Worm (Caenorhabditis elegans) whole organism, L3 larva: ENCODE data around the gene nspb-12.

Experiments
- ceh-16 ChIP-seq: sonication (generic microtip); optimal IDR thresholded peaks from 2 replicates; lab custom pipeline; 2017; ENCODE audit warnings: missing biosample characterization, missing genetic modification characterization
- ceh-28 ChIP-seq: fragments of 150-350 bp; optimal IDR thresholded peaks from 2 replicates; lab custom pipeline; 2014; ENCODE audit warnings: missing biosample characterization, missing genetic modification reagents, missing genetic modification characterization
- ceh-82 ChIP-seq: fragments of 150-350 bp; optimal IDR thresholded peaks from 2 replicates; lab custom pipeline; 2014; ENCODE audit warnings: missing biosample characterization, missing genetic modification characterization
- ceh-9 ChIP-seq: sonication (generic microtip); optimal IDR thresholded peaks from 2 replicates; lab custom pipeline; 2018; ENCODE audit warnings: missing biosample characterization, missing genetic modification characterization
- daf-12 ChIP-seq: fragments of 150-350 bp; optimal IDR thresholded peaks from 2 replicates; lab custom pipeline; 2014; ENCODE audit warnings: missing biosample characterization, missing genetic modification reagents, missing genetic modification characterization
- elt-1 ChIP-seq: fragments of 150-350 bp; optimal IDR thresholded peaks from 2 replicates; lab custom pipeline; 2014; ENCODE audit warnings: missing biosample characterization, missing genetic modification characterization
- fkh-10 ChIP-seq: sonication (generic microtip); optimal IDR thresholded peaks from 2 replicates; lab custom pipeline; 2017; ENCODE audit warnings: missing biosample characterization, missing genetic modification reagents, missing genetic modification characterization
- fos-1 ChIP-seq: fragments of 150-350 bp; optimal IDR thresholded peaks from 2 replicates; lab custom pipeline; 2014; ENCODE audit warnings: missing biosample characterization, missing genetic modification characterization
- hmg-11 ChIP-seq: sonication (generic microtip); optimal IDR thresholded peaks from 2 replicates; lab custom pipeline; 2016; ENCODE audit warnings: missing genetic modification characterization, missing compliant biosample characterization
- lin-39 ChIP-seq: fragments of 150-350 bp; optimal IDR thresholded peaks from 2 replicates; lab custom pipeline; 2018; ENCODE audit warnings: missing biosample characterization, missing genetic modification reagents, missing genetic modification characterization
- lsy-12 ChIP-seq: sonication (generic microtip); optimal IDR thresholded peaks from 2 replicates; lab custom pipeline; 2016; ENCODE audit warnings: mild to moderate bottlenecking, missing genetic modification characterization, missing compliant biosample characterization
- mdl-1 ChIP-seq: fragments of 150-350 bp; optimal IDR thresholded peaks from 2 replicates; lab custom pipeline; 2014; ENCODE audit warnings: missing biosample characterization, missing genetic modification characterization
- nhr-11 ChIP-seq: fragments of 150-350 bp; optimal IDR thresholded peaks from 2 replicates; lab custom pipeline; 2014; ENCODE audit warnings: missing biosample characterization, missing genetic modification characterization
- nhr-23 ChIP-seq: fragments of 150-350 bp; optimal IDR thresholded peaks from 2 replicates; lab custom pipeline; 2014; ENCODE audit warnings: missing biosample characterization, missing genetic modification reagents, missing genetic modification characterization
- nhr-25 ChIP-seq: sonication (generic microtip); optimal IDR thresholded peaks from 2 replicates; lab custom pipeline; 2017; ENCODE audit warnings: missing biosample characterization, missing genetic modification characterization
- nhr-43 ChIP-seq: sonication (generic microtip); optimal IDR thresholded peaks from 2 replicates; lab custom pipeline; 2016; ENCODE audit warnings: mild to moderate bottlenecking, missing genetic modification characterization, missing compliant biosample characterization; ENCODE audit not compliant: poor library complexity, severe bottlenecking
- nhr-67 ChIP-seq: fragments of 150-350 bp; optimal IDR thresholded peaks from 2 replicates; lab custom pipeline; 2014; ENCODE audit warnings: missing biosample characterization, missing genetic modification characterization
- nhr-76 ChIP-seq: fragments of 150-350 bp; sonication (generic microtip); optimal IDR thresholded peaks from 5 replicates; lab custom pipeline; 2014; ENCODE audit warnings: missing biosample characterization, missing genetic modification characterization
- nhr-77 ChIP-seq: fragments of 150-350 bp; optimal IDR thresholded peaks from 2 replicates; lab custom pipeline; 2014; ENCODE audit warnings: missing biosample characterization, missing genetic modification characterization
- pha-4 ChIP-seq: fragments of 150-350 bp; optimal IDR thresholded peaks from 2 replicates; lab custom pipeline; 2014; ENCODE audit warnings: missing biosample characterization, missing genetic modification reagents, missing genetic modification characterization
- pqm-1 ChIP-seq: fragments of 150-350 bp; optimal IDR thresholded peaks from 2 replicates; lab custom pipeline; 2017; ENCODE audit warnings: missing biosample characterization, missing genetic modification characterization, inconsistent platforms
- sea-2 ChIP-seq: fragments of 150-350 bp; sonication (generic microtip); optimal IDR thresholded peaks from 4 replicates; lab custom pipeline; 2014; ENCODE audit warnings: missing biosample characterization, missing genetic modification reagents, missing genetic modification characterization
- snpc-4 ChIP-seq: fragments of 150-350 bp; optimal IDR thresholded peaks from 2 replicates; lab custom pipeline; 2014; ENCODE audit warnings: missing biosample characterization, missing genetic modification characterization
- tbx-2 ChIP-seq: sonication (generic microtip); optimal IDR thresholded peaks from 2 replicates; lab custom pipeline; 2016; ENCODE audit warnings: mild to moderate bottlenecking, missing genetic modification characterization, missing compliant biosample characterization
- ztf-4 ChIP-seq: fragments of 150-350 bp; optimal IDR thresholded peaks from 2 replicates; lab custom pipeline; 2014; ENCODE audit warnings: missing biosample characterization, missing genetic modification characterization

nspb-12 gene

DNA sequence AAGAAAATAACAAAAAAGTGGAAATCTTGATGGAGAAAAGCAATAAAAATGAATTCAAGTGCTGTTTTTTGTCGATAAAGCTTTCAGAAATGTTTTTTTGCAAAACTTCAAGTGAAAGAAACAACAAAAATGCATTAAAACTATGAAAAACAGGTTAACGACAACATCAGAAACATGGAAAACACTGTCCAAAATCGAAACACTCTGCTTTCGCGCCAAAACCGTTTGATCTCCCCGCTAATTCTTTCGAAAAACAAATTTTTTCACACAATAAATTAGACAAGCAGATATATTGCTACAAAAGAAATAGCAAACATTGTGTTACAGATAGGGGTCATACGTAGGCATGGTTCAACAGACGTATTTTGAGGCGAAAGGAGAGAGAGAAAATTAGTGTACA, 26.8 kb downstream of the nspb-12 start:
- TF ChIP-seq hmg-11 (tag; lab: Kevin White, UChicago) (peak; percentile 26), nhr-77 (tag; lab: Kevin White, UChicago) (no peak), nhr-25 (tag; lab: Kevin White, UChicago) (peak; percentile 37), lin-39 (no peak), tbx-2 (no peak)

DNA sequence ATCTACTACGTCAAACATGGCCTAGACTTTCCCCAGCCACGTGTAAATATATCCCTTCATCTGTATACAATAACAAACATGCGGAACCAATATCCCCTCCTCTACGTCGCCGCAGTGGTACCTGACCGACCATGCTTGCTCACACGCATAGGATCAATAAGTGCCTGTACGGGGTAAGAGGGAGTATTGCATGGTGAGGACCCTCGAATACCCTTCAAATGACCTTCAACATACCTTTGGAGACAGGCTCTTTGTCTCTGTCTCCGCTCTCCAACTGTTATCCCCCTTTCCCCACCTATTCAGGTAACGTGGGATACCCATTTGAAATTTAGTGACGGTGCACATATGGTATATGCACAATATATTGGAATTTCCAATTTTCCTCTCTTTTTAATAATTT, 42.6 kb downstream of the nspb-12 start, which contains the start of gene dex-1:
Gene dex-1 (plus strand): TSS at position 132 of the 400 bp plus-strand sequence.
- TF ChIP-seq pha-4 (tag; lab: Kevin White, UChicago) = no peak
- TF ChIP-seq nhr-76 (tag; lab: Kevin White, UChicago) = no peak
- no peak for TF ChIP-seq elt-1 (tag; lab: Kevin White, UChicago)
- TF ChIP-seq nhr-23 = no peak
- TF ChIP-seq sea-2 (GFP tag; lab: Kevin White, UChicago) = no peak
- TF ChIP-seq ztf-4 = no peak
- no peak for TF ChIP-seq lsy-12 (tag; lab: Kevin White, UChicago)
- TF ChIP-seq, all 47 proteins: peak for 0

DNA sequence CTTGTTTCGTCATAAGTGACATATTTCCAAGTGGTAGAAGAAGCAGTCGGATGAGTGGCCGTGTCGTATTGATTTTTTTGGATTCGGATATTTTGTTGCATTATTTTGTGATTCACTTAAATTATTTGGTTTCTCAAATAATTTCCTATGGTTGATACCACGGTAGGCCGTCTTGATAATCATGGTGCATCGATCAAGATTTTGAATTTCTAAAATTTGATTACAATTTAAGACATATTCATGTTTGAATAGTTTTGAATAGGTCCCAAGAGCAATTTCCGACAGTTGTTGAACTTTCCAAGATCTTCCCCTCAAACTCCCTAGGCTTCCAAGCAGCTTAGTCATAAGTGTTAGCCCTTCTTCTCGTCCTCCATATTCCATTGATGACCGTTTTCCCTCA, 46.6 kb downstream of the nspb-12 start, which contains the start of gene D1044.4:
Gene D1044.4 (minus strand): TSS at position 101 of the 400 bp plus-strand sequence.
- TF ChIP-seq ceh-82 (tag; lab: Kevin White, UChicago) = no peak
- TF ChIP-seq ceh-16 (tag; lab: Kevin White, UChicago) = no peak
- TF ChIP-seq nhr-25 (tag; lab: Kevin White, UChicago) = no peak
- TF ChIP-seq fos-1 (tag; lab: Kevin White, UChicago) = no peak
- no peak for TF ChIP-seq ceh-28 (tag; lab: Kevin White, UChicago)
- no peak for TF ChIP-seq snpc-4 (tag; lab: Kevin White, UChicago)
- TF ChIP-seq nhr-11 (tag; lab: Kevin White, UChicago) = no peak
- TF ChIP-seq nhr-23 = no peak
- no peak for TF ChIP-seq nhr-67 (tag; lab: Kevin White, UChicago)
- TF ChIP-seq ceh-9 = no peak
- no peak for TF ChIP-seq pqm-1 (tag; lab: Kevin White, UChicago)
- TF ChIP-seq daf-12 (tag; lab: Kevin White, UChicago) = no peak
- TF ChIP-seq nhr-76 (tag; lab: Kevin White, UChicago) = no peak
- TF ChIP-seq nhr-43 (tag; lab: Kevin White, UChicago) = no peak
- TF ChIP-seq fkh-10 (GFP tag; lab: Kevin White, UChicago) = no peak
- no peak for TF ChIP-seq mdl-1 (tag; lab: Kevin White, UChicago)
